Worm (Caenorhabditis elegans) whole organism, L3 larva: ENCODE data around the gene cdka-1.

Source experiments
- R02D3.7 ChIP-seq: fragments of 150-350 bp; optimal IDR thresholded peaks from 2 replicates; lab custom pipeline; 2014; ENCODE audit warnings: missing biosample characterization, missing genetic modification characterization
- ZK546.5 ChIP-seq: sonication (generic microtip); optimal IDR thresholded peaks from 2 replicates; lab custom pipeline; 2017; ENCODE audit warnings: missing biosample characterization, missing genetic modification characterization
- aly-2 ChIP-seq: fragments of 150-350 bp; optimal IDR thresholded peaks from 2 replicates; lab custom pipeline; 2014; ENCODE audit warnings: missing biosample characterization, missing genetic modification characterization
- ama-1 ChIP-seq: fragments of 150-350 bp; optimal IDR thresholded peaks from 2 replicates; lab custom pipeline; 2018
- ceh-16 ChIP-seq: sonication (generic microtip); optimal IDR thresholded peaks from 2 replicates; lab custom pipeline; 2017; ENCODE audit warnings: missing biosample characterization, missing genetic modification characterization
- ceh-28 ChIP-seq: fragments of 150-350 bp; optimal IDR thresholded peaks from 2 replicates; lab custom pipeline; 2014; ENCODE audit warnings: missing biosample characterization, missing genetic modification reagents, missing genetic modification characterization
- ceh-82 ChIP-seq: fragments of 150-350 bp; optimal IDR thresholded peaks from 2 replicates; lab custom pipeline; 2014; ENCODE audit warnings: missing biosample characterization, missing genetic modification characterization
- ceh-9 ChIP-seq: sonication (generic microtip); optimal IDR thresholded peaks from 2 replicates; lab custom pipeline; 2018; ENCODE audit warnings: missing biosample characterization, missing genetic modification characterization
- egl-27 ChIP-seq: sonication (generic microtip); optimal IDR thresholded peaks from 4 replicates; lab custom pipeline; 2017; ENCODE audit warnings: missing biosample characterization, missing genetic modification reagents, missing genetic modification characterization
- egl-5 ChIP-seq: fragments of 150-350 bp; optimal IDR thresholded peaks from 2 replicates; lab custom pipeline; 2017; ENCODE audit warnings: missing biosample characterization, missing genetic modification reagents, missing genetic modification characterization, inconsistent platforms
- elt-1 ChIP-seq: fragments of 150-350 bp; optimal IDR thresholded peaks from 2 replicates; lab custom pipeline; 2014; ENCODE audit warnings: missing biosample characterization, missing genetic modification characterization
- elt-2 ChIP-seq: sonication (generic microtip); optimal IDR thresholded peaks from 2 replicates; lab custom pipeline; 2016; ENCODE audit warnings: missing genetic modification reagents, mild to moderate bottlenecking, missing genetic modification characterization, missing compliant biosample characterization
- elt-3 ChIP-seq, 3 experiments: fragments of 150-350 bp in 1 of 3; sonication (generic microtip) in 2 of 3; optimal IDR thresholded peaks; 2 replicates in 2 of 3; 4 replicates in 1 of 3; lab custom pipeline; 2014 to 2017; ENCODE audit warnings: missing biosample characterization in 3 of 3, missing genetic modification characterization in 3 of 3
- fkh-10 ChIP-seq: sonication (generic microtip); optimal IDR thresholded peaks from 2 replicates; lab custom pipeline; 2017; ENCODE audit warnings: missing biosample characterization, missing genetic modification reagents, missing genetic modification characterization
- fkh-2 ChIP-seq: fragments of 150-350 bp; optimal IDR thresholded peaks from 2 replicates; lab custom pipeline; 2014; ENCODE audit warnings: missing biosample characterization, missing genetic modification reagents, missing genetic modification characterization
- lin-15B ChIP-seq: fragments of 150-350 bp; optimal IDR thresholded peaks from 2 replicates; lab custom pipeline; 2014; ENCODE audit warnings: missing biosample characterization, missing genetic modification characterization
- lin-39 ChIP-seq: fragments of 150-350 bp; optimal IDR thresholded peaks from 2 replicates; lab custom pipeline; 2018; ENCODE audit warnings: missing biosample characterization, missing genetic modification reagents, missing genetic modification characterization
- lsy-12 ChIP-seq: sonication (generic microtip); optimal IDR thresholded peaks from 2 replicates; lab custom pipeline; 2016; ENCODE audit warnings: mild to moderate bottlenecking, missing genetic modification characterization, missing compliant biosample characterization
- nfya-1 ChIP-seq: sonication (generic microtip); optimal IDR thresholded peaks from 2 replicates; lab custom pipeline; 2017; ENCODE audit warnings: missing genetic modification characterization, mild to moderate bottlenecking, missing compliant biosample characterization, antibody characterized with exemption, moderate library complexity; ENCODE audit not compliant: insufficient read depth
- nhr-11 ChIP-seq: fragments of 150-350 bp; optimal IDR thresholded peaks from 2 replicates; lab custom pipeline; 2014; ENCODE audit warnings: missing biosample characterization, missing genetic modification characterization
- nhr-23 ChIP-seq: fragments of 150-350 bp; optimal IDR thresholded peaks from 2 replicates; lab custom pipeline; 2014; ENCODE audit warnings: missing biosample characterization, missing genetic modification reagents, missing genetic modification characterization
- nhr-77 ChIP-seq: fragments of 150-350 bp; optimal IDR thresholded peaks from 2 replicates; lab custom pipeline; 2014; ENCODE audit warnings: missing biosample characterization, missing genetic modification characterization
- pqm-1 ChIP-seq: fragments of 150-350 bp; optimal IDR thresholded peaks from 2 replicates; lab custom pipeline; 2017; ENCODE audit warnings: missing biosample characterization, missing genetic modification characterization, inconsistent platforms
- sea-2 ChIP-seq: fragments of 150-350 bp; sonication (generic microtip); optimal IDR thresholded peaks from 4 replicates; lab custom pipeline; 2014; ENCODE audit warnings: missing biosample characterization, missing genetic modification reagents, missing genetic modification characterization
- skn-1 ChIP-seq: fragments of 150-350 bp; optimal IDR thresholded peaks from 2 replicates; lab custom pipeline; 2014; ENCODE audit warnings: missing biosample characterization, missing genetic modification characterization
- snpc-4 ChIP-seq: fragments of 150-350 bp; optimal IDR thresholded peaks from 2 replicates; lab custom pipeline; 2014; ENCODE audit warnings: missing biosample characterization, missing genetic modification characterization
- tbx-2 ChIP-seq: sonication (generic microtip); optimal IDR thresholded peaks from 2 replicates; lab custom pipeline; 2016; ENCODE audit warnings: mild to moderate bottlenecking, missing genetic modification characterization, missing compliant biosample characterization
- unc-39 ChIP-seq: sonication (generic microtip); optimal IDR thresholded peaks from 4 replicates; lab custom pipeline; 2017; ENCODE audit warnings: missing biosample characterization, missing genetic modification characterization
- unc-62 ChIP-seq: fragments of 150-350 bp; sonication (generic microtip); optimal IDR thresholded peaks from 4 replicates; lab custom pipeline; 2014; ENCODE audit warnings: missing biosample characterization, missing genetic modification reagents, missing genetic modification characterization
- zag-1 ChIP-seq: fragments of 150-350 bp; optimal IDR thresholded peaks from 2 replicates; lab custom pipeline; 2014; ENCODE audit warnings: missing biosample characterization, missing genetic modification characterization
- ztf-11 ChIP-seq: fragments of 150-350 bp; optimal IDR thresholded peaks from 2 replicates; lab custom pipeline; 2014; ENCODE audit warnings: missing biosample characterization, missing genetic modification characterization
- ztf-4 ChIP-seq: fragments of 150-350 bp; optimal IDR thresholded peaks from 2 replicates; lab custom pipeline; 2014; ENCODE audit warnings: missing biosample characterization, missing genetic modification characterization

Gene cdka-1

ce11 chrIII:4696903-4697302 lies 38.3 kb downstream of the cdka-1 start:
- TF ChIP-seq ztf-11 (no peak), nhr-23 (no peak), snpc-4 (no peak), R02D3.7 (tag; lab: Kevin White, UChicago) (no peak), egl-27 (tag; lab: Kevin White, UChicago) (no peak), unc-62 (GFP tag; lab: Kevin White, UChicago) (no peak), ceh-16 (tag; lab: Kevin White, UChicago) (no peak)

ce11 chrIII:4697819-4698218 lies 39.2 kb downstream of the cdka-1 start, which contains the start of gene dnj-18:
TSS of gene dnj-18 (plus strand) at chrIII:4698119.
- TF ChIP-seq lsy-12 (tag; lab: Kevin White, UChicago) = no peak

- TF ChIP-seq ceh-82 (tag; lab: Kevin White, UChicago) = no peak
- no peak for TF ChIP-seq ceh-28
- TF ChIP-seq lin-39 = no peak
- TF ChIP-seq elt-1 (tag; lab: Kevin White, UChicago) = no peak
- no peak for TF ChIP-seq tbx-2 (tag; lab: Kevin White, UChicago)
- TF ChIP-seq fkh-2 = no peak
- TF ChIP-seq ZK546.5 = no peak
- TF ChIP-seq elt-3 (tag; optimal IDR thresholded peaks at IDR 0.05; lab: Kevin White, UChicago) = no peak
- TF ChIP-seq egl-5 (tag; lab: Kevin White, UChicago) = no peak
- no peak for TF ChIP-seq ama-1
- TF ChIP-seq lsy-12 (tag; lab: Kevin White, UChicago) = no peak
- TF ChIP-seq nhr-77 = no peak
- TF ChIP-seq pqm-1 = no peak
- TF ChIP-seq aly-2 (tag; lab: Kevin White, UChicago) = no peak
These were observed 41.3 kb downstream of the cdka-1 start, which contains the start of gene sel-13 for ce11 chrIII:4699922-4700321. TSS of gene sel-13 (minus strand) at chrIII:4700224.

- peak; percentile 12 for TF ChIP-seq nhr-23
- TF ChIP-seq lin-15B = peak; percentile 43
- TF ChIP-seq egl-5 (tag; lab: Kevin White, UChicago) = no peak
- peak; percentile 53 for TF ChIP-seq nfya-1 (tag; lab: Kevin White, UChicago)
These were observed 45.4 kb downstream of the cdka-1 start, which contains the start of the genes clp-2 and mrpl-16 for ce11 chrIII:4703932-4704454. TSS of gene clp-2 (minus strand) at chrIII:4704025. TSS of gene mrpl-16 (plus strand) at chrIII:4704404.

- no peak for TF ChIP-seq fkh-10
These were observed 46.6 kb downstream of the cdka-1 start, which contains the start of gene pgap-2 for ce11 chrIII:4705207-4705606. TSS of gene pgap-2 (plus strand) at chrIII:4705507.

- TF ChIP-seq lin-15B (no peak), unc-39 (no peak), skn-1 (tag; lab: Kevin White, UChicago) (no peak)
- TF ChIP-seq, all 47 proteins: peak for 0
These were observed 48.1 kb downstream of the cdka-1 start, which contains the start of gene T04A8.13 for ce11 chrIII:4706678-4707077. TSS of gene T04A8.13 (plus strand) at chrIII:4706978.

- TF ChIP-seq snpc-4 (no peak), sea-2 (no peak), ceh-9 (no peak), fkh-10 (no peak), elt-3 (tag; optimal IDR thresholded peaks at IDR 0.05; lab: Kevin White, UChicago) (no peak), ztf-11 (no peak), fkh-2 (no peak), egl-27 (tag; lab: Kevin White, UChicago) (no peak), lin-15B (no peak), ztf-4 (tag; lab: Kevin White, UChicago) (no peak), zag-1 (tag; lab: Kevin White, UChicago) (no peak), nhr-11 (tag; lab: Kevin White, UChicago) (no peak), elt-2 (tag; lab: Kevin White, UChicago) (no peak)
These were observed 50.3 kb downstream of the cdka-1 start, which contains the start of gene T04A8.18 for ce11 chrIII:4708909-4709308. TSS of gene T04A8.18 (plus strand) at chrIII:4709209.
